Worm (Caenorhabditis elegans): ENCODE results near the gene srh-201.

The srh-201 gene

DNA sequence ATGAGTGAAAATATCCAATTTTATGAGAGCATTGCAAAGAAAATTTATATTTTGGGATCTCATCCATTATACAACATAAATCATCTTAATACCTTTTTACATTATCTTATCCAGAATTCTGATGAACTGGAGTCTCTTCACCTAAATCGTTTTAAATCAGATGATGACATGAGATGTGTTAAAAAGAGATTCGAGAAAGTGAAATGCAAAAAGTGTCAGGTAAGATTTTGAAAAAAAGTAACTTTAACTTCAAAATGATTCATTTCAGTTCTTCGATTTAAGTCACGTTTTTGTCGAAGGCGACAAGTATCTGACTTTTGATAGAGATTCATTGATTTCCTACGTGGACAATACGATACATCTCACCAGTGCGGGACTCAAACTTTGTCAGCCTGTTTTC, 5.2 kb upstream of the srh-201 start:
- TF ChIP-seq lin-39 (tag; optimal IDR thresholded peaks at IDR 0.05) (no peak), unc-62 (GFP tag; optimal IDR thresholded peaks at IDR 0.05 in 1 of 2) (peak in 1 of 2 experiments; percentile 97), unc-62 (tag; optimal IDR thresholded peaks at IDR 0.05) (no peak)

DNA sequence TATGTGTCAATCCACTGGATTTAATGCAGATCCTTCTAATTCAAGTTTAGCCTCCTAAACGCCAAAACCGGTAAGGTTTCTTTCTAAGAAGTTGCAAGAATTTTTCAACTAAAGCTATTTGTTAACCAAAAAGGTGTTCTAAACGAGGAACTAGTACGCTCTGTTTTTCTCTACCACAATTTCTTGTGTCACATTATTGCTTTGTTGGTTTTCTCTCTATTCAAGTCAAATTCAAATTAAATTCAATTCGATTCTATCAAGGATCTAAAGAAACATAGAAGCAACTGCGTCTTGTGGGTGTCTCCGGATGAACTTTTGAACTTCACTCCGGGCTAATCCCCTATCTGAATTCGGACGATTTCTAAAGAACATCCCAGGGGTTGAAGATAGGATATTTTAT, 2.8 kb upstream of the srh-201 start, which contains the start of gene oac-40:
Gene oac-40 (plus strand): TSS at position 301 of the 400 bp plus-strand sequence.
- TF ChIP-seq F26F4.8 (GFP tag; conservative IDR thresholded peaks at IDR 0.05) (no peak), tag-97 (GFP tag; IDR thresholded peaks at IDR 0.05) (no peak), spr-3 (GFP tag; optimal IDR thresholded peaks at IDR 0.05) (no peak)

DNA sequence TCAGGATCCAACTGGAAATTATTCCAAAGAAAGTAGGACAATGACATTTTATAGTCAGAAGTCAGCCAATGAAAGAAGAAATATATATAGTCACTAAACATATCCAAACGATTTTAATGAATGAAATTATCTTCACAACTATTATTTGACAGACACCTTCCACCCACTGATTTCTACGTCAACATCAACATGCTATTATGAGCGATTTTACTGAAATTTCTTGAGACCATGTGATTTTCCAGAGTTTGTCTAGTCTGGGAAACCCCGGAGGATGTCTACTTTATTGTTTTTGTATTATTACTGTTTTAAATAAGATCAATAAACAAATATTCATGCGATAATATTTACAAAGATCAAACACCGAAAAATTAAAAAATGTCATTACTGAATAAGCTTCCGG, 1.9 kb upstream of the srh-201 start, which contains the start of gene srt-18:
Gene srt-18 (minus strand): TSS at position 101 of the 400 bp plus-strand sequence.
- TF ChIP-seq unc-130 (GFP tag; optimal IDR thresholded peaks at IDR 0.05): no peak
- no peak for TF ChIP-seq zip-11 (GFP tag; IDR thresholded peaks at IDR 0.05)
- TF ChIP-seq hmg-1.1 (GFP tag; IDR thresholded peaks at IDR 0.05): no peak
- no peak for TF ChIP-seq aha-1 (tag)
- no peak for TF ChIP-seq hlh-11 (tag; optimal IDR thresholded peaks at IDR 0.05)
- no peak for TF ChIP-seq F49E8.2 (tag; optimal IDR thresholded peaks at IDR 0.05; ENCODE audit: borderline replicate concordance)
- no peak for TF ChIP-seq arid-1 (GFP tag; conservative IDR thresholded peaks at IDR 0.05)
- TF ChIP-seq lin-39 (tag; optimal IDR thresholded peaks at IDR 0.05): no peak
- TF ChIP-seq dve-1 (tag; optimal IDR thresholded peaks at IDR 0.05; ENCODE audit: insufficient read depth): no peak
- TF ChIP-seq hlh-30 (tag; optimal IDR thresholded peaks at IDR 0.05; ENCODE audit: insufficient read depth): no peak
- no peak for TF ChIP-seq mep-1 (tag; optimal IDR thresholded peaks at IDR 0.05)
- no peak for TF ChIP-seq F26F4.8 (GFP tag; conservative IDR thresholded peaks at IDR 0.05)

DNA sequence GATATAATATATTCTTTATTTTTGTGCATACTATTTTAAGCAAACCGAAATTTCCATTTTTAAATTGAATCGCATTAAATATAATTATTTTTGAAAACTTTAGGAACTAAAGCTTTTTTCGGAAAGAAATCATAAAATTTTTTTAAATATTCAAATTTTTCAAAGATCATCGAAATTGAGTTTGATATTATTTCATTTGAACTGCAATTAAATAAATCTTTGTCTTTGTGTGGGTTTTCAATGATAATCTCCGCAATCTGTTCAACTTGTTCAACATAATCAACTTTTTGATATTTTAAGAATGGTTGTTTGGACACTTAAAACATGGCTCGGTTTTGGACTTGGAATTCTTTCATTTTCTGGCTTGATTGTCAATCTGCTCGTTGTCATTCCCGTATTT, 4.5 kb downstream of the srh-201 start, which contains the start of gene srx-2:
Gene srx-2 (plus strand): TSS at position 301 of the 400 bp plus-strand sequence.
- no peak for TF ChIP-seq T26A8.4 (GFP tag; IDR thresholded peaks at IDR 0.05)
- no peak for TF ChIP-seq nhr-102 (tag; optimal IDR thresholded peaks at IDR 0.05)
- TF ChIP-seq madf-9 (GFP tag; conservative IDR thresholded peaks at IDR 0.05): no peak
- TF ChIP-seq jun-1 (tag; optimal IDR thresholded peaks at IDR 0.05): no peak
- no peak for TF ChIP-seq unc-62 (GFP tag; optimal IDR thresholded peaks at IDR 0.05 in 1 of 2)
- TF ChIP-seq unc-62 (tag; optimal IDR thresholded peaks at IDR 0.05): no peak
- no peak for TF ChIP-seq R02D3.7 (tag; optimal IDR thresholded peaks at IDR 0.05)
- no peak for TF ChIP-seq pqm-1 (tag; optimal IDR thresholded peaks at IDR 0.05)
- TF ChIP-seq ztf-11 (tag; optimal IDR thresholded peaks at IDR 0.05): no peak
- TF ChIP-seq skn-1 (tag; optimal IDR thresholded peaks at IDR 0.05): no peak
- TF ChIP-seq egl-43 (GFP tag; IDR thresholded peaks at IDR 0.05): no peak
- no peak for TF ChIP-seq mdl-1 (tag; optimal IDR thresholded peaks at IDR 0.05)
- no peak for TF ChIP-seq zag-1 (tag; optimal IDR thresholded peaks at IDR 0.05)
- no peak for TF ChIP-seq lin-15B (tag; optimal IDR thresholded peaks at IDR 0.05)
- no peak for TF ChIP-seq mes-2 (tag; optimal IDR thresholded peaks at IDR 0.05; ENCODE audit: poor library complexity, severe bottlenecking)
- TF ChIP-seq F37D6.2 (tag; optimal IDR thresholded peaks at IDR 0.05): no peak
- no peak for TF ChIP-seq saeg-2 (GFP tag; IDR thresholded peaks at IDR 0.05)
- no peak for TF ChIP-seq nhr-25 (tag; optimal IDR thresholded peaks at IDR 0.05; ENCODE audit: borderline replicate concordance, insufficient read depth)
- no peak for TF ChIP-seq ceh-32 (tag; optimal IDR thresholded peaks at IDR 0.05; ENCODE audit: poor library complexity)

DNA sequence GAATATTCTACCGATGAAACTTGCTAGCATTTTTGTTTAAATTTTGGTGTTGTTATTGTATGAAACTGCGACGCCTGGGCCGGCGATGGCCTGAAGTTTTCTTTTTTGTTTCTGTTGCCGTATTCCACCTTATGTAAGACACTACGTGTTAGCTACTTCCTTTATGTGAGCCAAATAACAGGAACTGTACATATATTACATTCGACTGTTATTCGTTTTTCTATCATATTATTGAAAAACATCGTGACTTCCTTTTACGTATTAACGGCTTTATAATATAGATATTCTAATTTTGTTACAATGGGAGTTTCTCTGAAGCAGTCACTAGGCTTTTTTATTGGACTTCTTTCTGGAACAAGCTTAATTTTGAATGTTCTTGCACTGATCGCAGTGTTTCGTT, 8.4 kb downstream of the srh-201 start, which contains the start of gene srx-3:
Gene srx-3 (plus strand): TSS at position 301 of the 400 bp plus-strand sequence.
- TF ChIP-seq aly-2 (tag; optimal IDR thresholded peaks at IDR 0.05) (no peak), ctbp-1 (GFP tag; IDR thresholded peaks at IDR 0.05) (no peak), ces-1 (GFP tag; optimal IDR thresholded peaks at IDR 0.05) (no peak), unc-62 (GFP tag; optimal IDR thresholded peaks at IDR 0.05 in 1 of 2) (no peak), unc-62 (tag; optimal IDR thresholded peaks at IDR 0.05) (no peak), nhr-48 (tag; optimal IDR thresholded peaks at IDR 0.05) (no peak)

All from whole organism, L4 larva.